Worm (Caenorhabditis elegans) whole organism, L1 larva: ENCODE measurements around the gene C26F1.1.

ENCODE experiments used
- aly-2 ChIP-seq: fragments of 150-350 bp; optimal IDR thresholded peaks from 2 replicates; lab custom pipeline; 2014; ENCODE audit warnings: missing biosample characterization, missing genetic modification characterization
- elt-2 ChIP-seq: sonication (generic microtip); optimal IDR thresholded peaks from 2 replicates; lab custom pipeline; 2016; ENCODE audit warnings: missing genetic modification characterization, mild to moderate bottlenecking, inconsistent platforms, missing compliant biosample characterization, missing genetic modification reagents
- nhr-11 ChIP-seq: fragments of 150-350 bp; optimal IDR thresholded peaks from 2 replicates; lab custom pipeline; 2014; ENCODE audit warnings: missing biosample characterization, missing genetic modification characterization
- pqm-1 ChIP-seq: sonication (generic microtip); optimal IDR thresholded peaks from 3 replicates; lab custom pipeline; 2017; ENCODE audit warnings: missing biosample characterization, missing genetic modification characterization
- unc-130 ChIP-seq: fragments of 150-350 bp; optimal IDR thresholded peaks from 2 replicates; lab custom pipeline; 2017; ENCODE audit warnings: missing biosample characterization, missing genetic modification characterization, inconsistent platforms
- unc-62 ChIP-seq: fragments of 150-350 bp; optimal IDR thresholded peaks from 2 replicates; lab custom pipeline; 2014; ENCODE audit warnings: missing biosample characterization, missing genetic modification reagents, missing genetic modification characterization

ce11 chrV:7786639-7787038 lies 1.4 kb downstream of the C26F1.1 start:
- TF ChIP-seq pqm-1 (tag; lab: Kevin White, UChicago) (no peak), unc-62 (GFP tag; lab: Kevin White, UChicago) (no peak), aly-2 (tag; lab: Kevin White, UChicago) (no peak), elt-2 (peak; percentile 70), nhr-11 (no peak), unc-130 (tag; lab: Kevin White, UChicago) (no peak)
